Fruit fly (Drosophila melanogaster) whole organism, embryonic: ENCODE measurements around the gene Eip63E.

ENCODE experiments used
- Ada2b ChIP-seq: fragments of 200-800 bp; sonication (Bioruptor generic); IDR thresholded peaks from 2 replicates; pipeline ENCODE4 v1.3.6; 2022; ENCODE audit warnings: missing biosample characterization, missing genetic modification characterization
- Antp ChIP-seq: fragments of 200-800 bp; sonication (Bioruptor generic); optimal IDR thresholded peaks from 3 replicates; lab custom pipeline; 2016; ENCODE audit warnings: missing biosample characterization, missing genetic modification characterization
- CG10267 ChIP-seq: fragments of 200-800 bp; sonication (Bioruptor generic); optimal IDR thresholded peaks from 2 replicates; lab custom pipeline; 2018; ENCODE audit warnings: missing biosample characterization, mild to moderate bottlenecking, missing genetic modification characterization, moderate library complexity
- CG10543 ChIP-seq: fragments of 200-800 bp; sonication (Bioruptor generic); optimal IDR thresholded peaks from 3 replicates; lab custom pipeline; 2017; ENCODE audit warnings: missing biosample characterization, mild to moderate bottlenecking, missing genetic modification characterization, moderate library complexity
- CG11085 ChIP-seq: fragments of 200-800 bp; sonication (Bioruptor generic); IDR thresholded peaks from 2 replicates; pipeline ENCODE4 v1.3.6; 2022; ENCODE audit warnings: missing biosample characterization, missing genetic modification characterization
- CG11560 ChIP-seq: fragments of 200-800 bp; sonication (Bioruptor generic); IDR thresholded peaks from 3 replicates; pipeline ENCODE4 v1.3.6; 2022; ENCODE audit warnings: missing biosample characterization, missing genetic modification characterization
- CG12299 ChIP-seq: fragments of 200-800 bp; sonication (Bioruptor generic); optimal IDR thresholded peaks from 2 replicates; lab custom pipeline; 2018; ENCODE audit warnings: missing biosample characterization, mild to moderate bottlenecking, missing genetic modification characterization
- CG13287 ChIP-seq: fragments of 200-800 bp; sonication (Bioruptor generic); IDR thresholded peaks from 2 replicates; pipeline ENCODE4 v1.3.6; 2022; ENCODE audit warnings: missing biosample characterization, missing genetic modification characterization; ENCODE audit not compliant: partially characterized antibody
- CG13296 ChIP-seq: fragments of 200-800 bp; sonication (Bioruptor generic); optimal IDR thresholded peaks from 3 replicates; lab custom pipeline; 2018; ENCODE audit warnings: missing biosample characterization, mild to moderate bottlenecking, missing genetic modification characterization
- CG14014 ChIP-seq: fragments of 200-800 bp; sonication (Bioruptor generic); IDR thresholded peaks from 2 replicates; pipeline ENCODE4 v1.3.6; 2022; ENCODE audit warnings: missing biosample characterization, missing genetic modification characterization
- CG1792 ChIP-seq: fragments of 200-800 bp; sonication (Bioruptor generic); optimal IDR thresholded peaks from 2 replicates; lab custom pipeline; 2016; ENCODE audit warnings: missing biosample characterization, missing genetic modification characterization
- CG18476 ChIP-seq: fragments of 200-800 bp; sonication (Bioruptor generic); optimal IDR thresholded peaks from 2 replicates; lab custom pipeline; 2016; ENCODE audit warnings: missing biosample characterization, mild to moderate bottlenecking, missing genetic modification characterization
- CG18764 ChIP-seq: fragments of 200-800 bp; sonication (Bioruptor generic); optimal IDR thresholded peaks from 3 replicates; lab custom pipeline; 2016; ENCODE audit warnings: missing biosample characterization, missing genetic modification characterization
- CG30403 ChIP-seq: fragments of 200-800 bp; sonication (Bioruptor generic); optimal IDR thresholded peaks from 3 replicates; lab custom pipeline; 2016; ENCODE audit warnings: missing biosample characterization, missing genetic modification characterization
- CG4404 ChIP-seq: fragments of 200-800 bp; sonication (Bioruptor generic); IDR thresholded peaks from 2 replicates; pipeline ENCODE4 v1.3.6; 2022; ENCODE audit warnings: missing biosample characterization, missing genetic modification characterization
- CG4617 ChIP-seq: fragments of 200-800 bp; sonication (Bioruptor generic); optimal IDR thresholded peaks from 3 replicates; lab custom pipeline; 2016; ENCODE audit warnings: missing biosample characterization, missing genetic modification characterization, borderline replicate concordance
- CG7963 ChIP-seq: fragments of 200-800 bp; sonication (Bioruptor generic); IDR thresholded peaks from 3 replicates; pipeline ENCODE4 v1.3.6; 2022; ENCODE audit warnings: missing biosample characterization, missing genetic modification characterization; ENCODE audit not compliant: partially characterized antibody
- CG9215 ChIP-seq: fragments of 200-800 bp; sonication (Bioruptor generic); IDR thresholded peaks from 2 replicates; pipeline ENCODE4 v1.3.6; 2022; ENCODE audit warnings: missing biosample characterization, missing genetic modification characterization
- CG9797 ChIP-seq: fragments of 200-800 bp; sonication (Bioruptor generic); optimal IDR thresholded peaks from 3 replicates; lab custom pipeline; 2018; ENCODE audit warnings: missing biosample characterization, mild to moderate bottlenecking, missing genetic modification characterization
- D19A ChIP-seq: fragments of 200-800 bp; optimal IDR thresholded peaks from 3 replicates; lab custom pipeline; 2019; ENCODE audit warnings: missing biosample characterization, mild to moderate bottlenecking, missing genetic modification characterization, moderate library complexity
- D19B ChIP-seq: fragments of 200-800 bp; sonication (Bioruptor generic); optimal IDR thresholded peaks from 2 replicates; lab custom pipeline; 2017; ENCODE audit warnings: missing biosample characterization, mild to moderate bottlenecking, missing genetic modification characterization
- Dek ChIP-seq: fragments of 200-800 bp; sonication (Bioruptor generic); optimal IDR thresholded peaks from 3 replicates; lab custom pipeline; 2019; ENCODE audit warnings: missing biosample characterization, mild to moderate bottlenecking, missing genetic modification characterization, moderate library complexity
- Drgx ChIP-seq: fragments of 200-800 bp; sonication (Bioruptor generic); IDR thresholded peaks from 2 replicates; pipeline ENCODE4 v1.3.6; 2022; ENCODE audit warnings: missing biosample characterization, missing genetic modification characterization
- Elba2 ChIP-seq: fragments of 200-800 bp; sonication (Bioruptor generic); optimal IDR thresholded peaks from 3 replicates; lab custom pipeline; 2016; ENCODE audit warnings: missing biosample characterization, missing genetic modification characterization
- GATAe ChIP-seq: fragments of 200-800 bp; sonication (Bioruptor generic); conservative IDR thresholded peaks from 2 replicates; pipeline ENCODE4 v1.3.6; 2022; ENCODE audit warnings: missing biosample characterization, missing genetic modification characterization
- Gsc ChIP-seq: fragments of 200-800 bp; sonication (Bioruptor generic); IDR thresholded peaks from 2 replicates; pipeline ENCODE4 v1.3.6; 2022; ENCODE audit warnings: missing biosample characterization, missing genetic modification characterization
- HLHmδ ChIP-seq: fragments of 200-800 bp; sonication (Bioruptor generic); optimal IDR thresholded peaks from 2 replicates; lab custom pipeline; 2018; ENCODE audit warnings: missing biosample characterization, mild to moderate bottlenecking, missing genetic modification characterization, moderate library complexity
- Nf-YC ChIP-seq: fragments of 200-800 bp; optimal IDR thresholded peaks from 3 replicates; lab custom pipeline; 2019; ENCODE audit warnings: missing biosample characterization, mild to moderate bottlenecking, missing genetic modification characterization, moderate library complexity
- Opbp ChIP-seq: fragments of 200-800 bp; sonication (Bioruptor generic); IDR thresholded peaks from 3 replicates; pipeline ENCODE4 v1.3.6; 2022; ENCODE audit warnings: missing biosample characterization, missing genetic modification characterization; ENCODE audit not compliant: partially characterized antibody
- al ChIP-seq: fragments of 200-800 bp; sonication (Bioruptor generic); IDR thresholded peaks from 2 replicates; pipeline ENCODE4 v1.3.6; 2022; ENCODE audit warnings: missing biosample characterization, missing genetic modification characterization
- caup ChIP-seq: fragments of 200-800 bp; sonication (Bioruptor generic); optimal IDR thresholded peaks from 3 replicates; lab custom pipeline; 2017; ENCODE audit warnings: missing biosample characterization, mild to moderate bottlenecking, missing genetic modification characterization, moderate library complexity; ENCODE audit not compliant: severe bottlenecking
- da ChIP-seq: fragments of 200-800 bp; sonication (Bioruptor generic); optimal IDR thresholded peaks from 2 replicates; lab custom pipeline; 2016; ENCODE audit warnings: missing biosample characterization, missing genetic modification characterization
- dan ChIP-seq: fragments of 200-800 bp; sonication (Bioruptor generic); IDR thresholded peaks from 2 replicates; pipeline ENCODE4 v1.3.6; 2022; ENCODE audit warnings: missing biosample characterization, missing genetic modification characterization
- ems ChIP-seq: fragments of 200-800 bp; sonication (Bioruptor generic); optimal IDR thresholded peaks from 3 replicates; lab custom pipeline; 2016; ENCODE audit warnings: missing biosample characterization, missing genetic modification characterization
- eve ChIP-seq, 2 experiments: fragments of >200 bp; optimal IDR thresholded peaks; 2 replicates each; lab custom pipeline; 2017; ENCODE audit warnings: missing biosample characterization in 2 of 2, missing genetic modification characterization in 2 of 2
- gsb ChIP-seq: fragments of 200-800 bp; sonication (Bioruptor generic); IDR thresholded peaks from 2 replicates; pipeline ENCODE4 v1.3.6; 2022; ENCODE audit warnings: missing biosample characterization, missing genetic modification characterization
- ham ChIP-seq: fragments of 200-800 bp; sonication (Bioruptor generic); IDR thresholded peaks from 2 replicates; pipeline ENCODE4 v1.3.6; 2022; ENCODE audit warnings: missing biosample characterization, missing genetic modification characterization
- lov ChIP-seq, 2 experiments: fragments of 200-800 bp in 1 of 2; fragments of >200 bp in 1 of 2; sonication (Bioruptor generic) in 1 of 2; IDR thresholded peaks in 1 of 2; optimal IDR thresholded peaks in 1 of 2; 2 replicates in 1 of 2; 3 replicates in 1 of 2; pipeline versions ENCODE4 v1.3.6 to Lab custom; 2017 to 2022; ENCODE audit warnings: missing biosample characterization in 1 of 2, missing genetic modification characterization in 1 of 2
- ranshi ChIP-seq: fragments of 200-800 bp; sonication (Bioruptor generic); IDR thresholded peaks from 2 replicates; pipeline ENCODE4 v1.3.6; 2022; ENCODE audit warnings: missing biosample characterization, missing genetic modification characterization
- shn ChIP-seq: fragments of 200-800 bp; sonication (Bioruptor generic); optimal IDR thresholded peaks from 3 replicates; lab custom pipeline; 2016; ENCODE audit warnings: missing biosample characterization, missing genetic modification characterization
- sim ChIP-seq: fragments of 200-800 bp; sonication (Bioruptor generic); IDR thresholded peaks from 2 replicates; pipeline ENCODE4 v1.3.6; 2022; ENCODE audit warnings: missing biosample characterization, missing genetic modification characterization
- stwl ChIP-seq: fragments of 200-800 bp; sonication (Bioruptor generic); optimal IDR thresholded peaks from 3 replicates; lab custom pipeline; 2018; ENCODE audit warnings: missing biosample characterization, mild to moderate bottlenecking, missing genetic modification characterization, moderate library complexity
- sug ChIP-seq: fragments of 200-800 bp; optimal IDR thresholded peaks from 2 replicates; lab custom pipeline; 2019; ENCODE audit warnings: missing biosample characterization, mild to moderate bottlenecking, missing genetic modification characterization, moderate library complexity
- tup ChIP-seq: fragments of 200-800 bp; sonication (Bioruptor generic); optimal IDR thresholded peaks from 2 replicates; lab custom pipeline; 2016; ENCODE audit warnings: missing biosample characterization, mild to moderate bottlenecking, missing genetic modification characterization, moderate library complexity
- vfl ChIP-seq: fragments of 200-800 bp; sonication (Bioruptor generic); optimal IDR thresholded peaks from 2 replicates; lab custom pipeline; 2016; ENCODE audit warnings: missing biosample characterization, missing genetic modification characterization
- wor ChIP-seq: fragments of 200-800 bp; sonication (Bioruptor generic); IDR thresholded peaks from 2 replicates; pipeline ENCODE4 v1.3.6; 2022; ENCODE audit warnings: missing biosample characterization, missing genetic modification characterization

The Eip63E gene

dm6 chr3L:3517894-3518293 is 2.3 kb downstream of the Eip63E start (continued):
- TF ChIP-seq D19B (GFP tag; lab: Kevin White, UChicago) = peak; percentile 47
- TF ChIP-seq Ada2b (GFP tag; lab: Robert Waterston, UW) = peak; percentile 97
- TF ChIP-seq CG14014 = peak; percentile 97
- TF ChIP-seq HLHmδ = no peak
- TF ChIP-seq ham = peak; percentile 81
- TF ChIP-seq CG18764 = peak; percentile 82
- TF ChIP-seq sim (GFP tag; lab: Robert Waterston, UW) = peak; percentile 87
- TF ChIP-seq sug (tag; lab: Kevin White, UChicago) = peak; percentile 81
- peak; percentile 97 for TF ChIP-seq ranshi (GFP tag; lab: Robert Waterston, UW)
- TF ChIP-seq CG10267 (tag; lab: Kevin White, UChicago) = peak; percentile 72
- TF ChIP-seq Gsc = no peak
- 0 out of 2 replicates have a peak, but pooled peaks have one; percentile 52 for TF ChIP-seq GATAe
- TF ChIP-seq caup = peak; percentile 89
- peak; percentile 53 for TF ChIP-seq CG4617 (GFP tag; lab: Kevin White, UChicago)
- TF ChIP-seq CG10543 (GFP tag; lab: Kevin White, UChicago) = peak; percentile 69
- TF ChIP-seq CG12299 (tag; lab: Kevin White, UChicago) = peak; percentile 83
- TF ChIP-seq CG7963 (GFP tag; lab: Robert Waterston, UW) = no peak
- TF ChIP-seq lov (optimal IDR thresholded peaks at IDR 0.05; lab: Kevin White, UChicago) = no peak
- TF ChIP-seq lov (GFP tag; IDR thresholded peaks at IDR 0.05; lab: Robert Waterston, UW) = peak; percentile 77; the same call in 2 of the 3 replicates
- TF ChIP-seq dan (GFP tag; lab: Robert Waterston, UW) = peak; percentile 31; the same call in 1 of the 2 replicates
- TF ChIP-seq Elba2 (GFP tag; lab: Kevin White, UChicago) = no peak
- peak; percentile 78 for TF ChIP-seq CG11085 (GFP tag; lab: Robert Waterston, UW)
- TF ChIP-seq stwl (tag; lab: Kevin White, UChicago) = peak; percentile 15
- peak; percentile 88 for TF ChIP-seq gsb
- peak; percentile 74 for TF ChIP-seq tup (GFP tag; lab: Kevin White, UChicago)
- TF ChIP-seq CG9797 (GFP tag; lab: Kevin White, UChicago) = peak; percentile 3
- TF ChIP-seq CG1792 = peak; percentile 81
- no peak for TF ChIP-seq Opbp (GFP tag; lab: Robert Waterston, UW)
- peak; percentile 82 for TF ChIP-seq CG9215 (GFP tag; lab: Robert Waterston, UW)
- TF ChIP-seq CG13296 (GFP tag; lab: Kevin White, UChicago) = peak; percentile 80
- TF ChIP-seq D19A (tag; lab: Kevin White, UChicago) = peak; percentile 83
- TF ChIP-seq shn (GFP tag; lab: Kevin White, UChicago) = peak; percentile 78
- peak; percentile 53 for TF ChIP-seq ems (GFP tag; lab: Kevin White, UChicago)
- no peak for TF ChIP-seq CG13287
- peak; percentile 86 for TF ChIP-seq CG18476 (GFP tag; lab: Kevin White, UChicago)
- TF ChIP-seq wor (GFP tag; lab: Robert Waterston, UW) = peak; percentile 94
- TF ChIP-seq Drgx = peak; percentile 94
- peak; percentile 46 for TF ChIP-seq da (GFP tag; lab: Kevin White, UChicago)
- TF ChIP-seq CG30403 (GFP tag; lab: Kevin White, UChicago) = peak; percentile 92
- peak; percentile 73 for TF ChIP-seq Nf-YC (tag; lab: Kevin White, UChicago)
- TF ChIP-seq al (GFP tag; lab: Robert Waterston, UW) = peak; percentile 91
- peak; percentile 91 for TF ChIP-seq Antp (GFP tag; lab: Kevin White, UChicago)
- peak; percentile 88 for TF ChIP-seq Dek (tag; lab: Kevin White, UChicago)
- peak; percentile 84 for TF ChIP-seq CG11560
- TF ChIP-seq eve (GFP tag; optimal IDR thresholded peaks at IDR 0.05; lab: Kevin White, UChicago) = peak in 1 of 2 experiments; percentile 95
- peak; percentile 54 for TF ChIP-seq vfl
- peak; percentile 87 for TF ChIP-seq CG4404 (GFP tag; lab: Robert Waterston, UW)
